Worm (Caenorhabditis elegans) whole organism, early embryonic: ENCODE measurements around the gene cacn-1.

Source experiments
- B0310.2 ChIP-seq: sonication (generic microtip); optimal IDR thresholded peaks from 2 replicates; lab custom pipeline; 2016; ENCODE audit warnings: mild to moderate bottlenecking, missing genetic modification characterization, missing compliant biosample characterization
- F13C5.2 ChIP-seq: sonication (generic microtip); optimal IDR thresholded peaks from 2 replicates; lab custom pipeline; 2017; ENCODE audit warnings: mild to moderate bottlenecking, missing genetic modification characterization, inconsistent platforms, missing compliant biosample characterization
- aly-1 ChIP-seq: sonication (generic microtip); optimal IDR thresholded peaks from 2 replicates; lab custom pipeline; 2016; ENCODE audit warnings: missing genetic modification characterization, missing compliant biosample characterization
- ama-1 ChIP-seq: fragments of 150-350 bp; optimal IDR thresholded peaks from 2 replicates; lab custom pipeline; 2014
- ceh-13 ChIP-seq: fragments of 200-800 bp; sonication (Bioruptor generic); optimal IDR thresholded peaks from 2 replicates; lab custom pipeline; 2018; ENCODE audit warnings: mild to moderate bottlenecking, missing genetic modification characterization, missing compliant biosample characterization
- ceh-36 ChIP-seq: sonication (generic microtip); optimal IDR thresholded peaks from 2 replicates; lab custom pipeline; 2016; ENCODE audit warnings: missing genetic modification characterization, inconsistent platforms, missing compliant biosample characterization
- ets-7 ChIP-seq: sonication (generic microtip); optimal IDR thresholded peaks from 2 replicates; lab custom pipeline; 2016; ENCODE audit warnings: missing genotype, missing genetic modification characterization, missing compliant biosample characterization
- flt-1 ChIP-seq: fragments of 200-800 bp; sonication (Bioruptor generic); IDR thresholded peaks from 2 replicates; pipeline ENCODE4 v1.3.6; 2022; ENCODE audit warnings: missing genetic modification characterization, missing compliant biosample characterization
- hmbx-1 ChIP-seq: sonication (generic microtip); optimal IDR thresholded peaks from 2 replicates; lab custom pipeline; 2016; ENCODE audit warnings: mild to moderate bottlenecking, missing genetic modification characterization, missing compliant biosample characterization
- hmg-4 ChIP-seq: fragments of 200-800 bp; sonication (Bioruptor generic); optimal IDR thresholded peaks from 2 replicates; lab custom pipeline; 2018; ENCODE audit warnings: mild to moderate bottlenecking, missing genetic modification characterization, missing compliant biosample characterization
- hnd-1 ChIP-seq: sonication (generic microtip); optimal IDR thresholded peaks from 2 replicates; lab custom pipeline; 2016; ENCODE audit warnings: missing genetic modification characterization, missing compliant biosample characterization
- pes-1 ChIP-seq: fragments of 200-800 bp; sonication (Bioruptor generic); IDR thresholded peaks from 2 replicates; pipeline ENCODE4 v1.3.6; 2022; ENCODE audit warnings: missing genetic modification reagents, missing genetic modification characterization, missing compliant biosample characterization
- scrt-1 ChIP-seq: fragments of 200-800 bp; sonication (Bioruptor generic); IDR thresholded peaks from 2 replicates; pipeline ENCODE4 v1.3.6; 2022; ENCODE audit warnings: missing genetic modification characterization, missing compliant biosample characterization
- sea-1 ChIP-seq: fragments of 200-800 bp; sonication (Bioruptor generic); conservative IDR thresholded peaks from 2 replicates; pipeline ENCODE4 v1.3.6; 2022; ENCODE audit warnings: missing genetic modification characterization, missing compliant biosample characterization
- tbx-11 ChIP-seq: fragments of 200-800 bp; sonication (Bioruptor generic); IDR thresholded peaks from 2 replicates; pipeline ENCODE4 v1.3.6; 2022; ENCODE audit warnings: missing genetic modification characterization, missing compliant biosample characterization
- tbx-37 ChIP-seq: fragments of 200-800 bp; sonication (Bioruptor generic); conservative IDR thresholded peaks from 2 replicates; pipeline ENCODE4 v1.3.6; 2022; ENCODE audit warnings: missing genetic modification reagents, missing genetic modification characterization, missing compliant biosample characterization
- tra-4 ChIP-seq: sonication (generic microtip); optimal IDR thresholded peaks from 2 replicates; lab custom pipeline; 2017; ENCODE audit warnings: missing genetic modification characterization, missing compliant biosample characterization

The cacn-1 gene

ce11 chrII:14109184-14109664 lies 32.7 kb downstream of the cacn-1 start, which contains the start of gene cpg-7:
cpg-7 (minus strand) TSS chrII:14109234.
- TF ChIP-seq hmg-4 (GFP tag; lab: Kevin White, UChicago) (no peak), sea-1 (GFP tag; lab: Robert Waterston, UW) (no peak), scrt-1 (GFP tag; lab: Robert Waterston, UW) (no peak), tra-4 (tag; lab: Kevin White, UChicago) (no peak), tbx-11 (no peak), ama-1 (lab: Kevin White, UChicago) (no peak), F13C5.2 (tag; lab: Kevin White, UChicago) (no peak), hnd-1 (tag; lab: Kevin White, UChicago) (no peak), ets-7 (tag; lab: Kevin White, UChicago) (no peak), pes-1 (no peak), hmbx-1 (tag; lab: Kevin White, UChicago) (no peak), aly-1 (tag; lab: Kevin White, UChicago) (no peak)

DNA sequence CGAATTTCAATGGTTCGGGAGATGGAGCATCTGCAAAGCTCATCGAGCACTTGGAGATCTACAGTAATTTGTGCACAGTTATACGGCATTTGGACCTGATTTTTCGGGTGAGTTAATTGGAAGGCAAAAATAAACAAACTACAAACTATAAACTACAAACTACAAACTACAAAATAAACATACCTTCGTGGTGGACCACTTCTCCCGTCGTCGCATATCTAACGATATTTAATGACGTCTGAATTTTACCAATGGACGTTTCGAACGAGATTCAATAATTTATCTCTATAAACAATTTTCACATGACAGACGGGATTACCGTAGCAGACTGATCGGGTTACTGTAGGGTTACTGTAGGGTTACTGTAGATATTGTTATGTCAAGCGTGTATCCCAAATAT lies 35.8 kb downstream of the cacn-1 start:
- TF ChIP-seq tbx-11 (no peak), sea-1 (GFP tag; lab: Robert Waterston, UW) (no peak), flt-1 (GFP tag; lab: Robert Waterston, UW) (no peak), aly-1 (tag; lab: Kevin White, UChicago) (no peak), hmbx-1 (tag; lab: Kevin White, UChicago) (no peak), pes-1 (no peak), scrt-1 (GFP tag; lab: Robert Waterston, UW) (no peak), hnd-1 (tag; lab: Kevin White, UChicago) (no peak), hmg-4 (GFP tag; lab: Kevin White, UChicago) (no peak), B0310.2 (no peak), ama-1 (lab: Kevin White, UChicago) (no peak), ceh-13 (GFP tag; lab: Kevin White, UChicago) (no peak)

DNA sequence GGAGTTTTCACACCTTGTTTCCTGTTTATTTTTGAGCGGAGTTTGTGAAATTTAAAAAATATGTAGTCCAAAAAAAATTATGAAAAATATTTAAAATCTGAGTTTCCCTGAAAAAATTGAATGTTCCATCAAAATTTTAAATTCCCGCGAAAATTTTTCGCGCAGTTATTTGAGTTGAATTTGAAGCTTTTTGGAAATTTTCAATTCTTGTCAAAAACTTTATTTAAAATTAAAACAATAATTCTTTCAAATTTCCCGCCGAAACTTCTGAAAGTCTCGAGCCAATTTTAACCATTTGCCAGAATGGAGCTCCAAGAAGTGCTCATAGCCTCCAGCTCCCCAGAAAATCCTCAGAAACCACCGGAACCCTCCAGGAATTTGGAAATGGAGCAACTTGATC lies 37.5 kb downstream of the cacn-1 start, which contains the start of gene gur-4:
gur-4 (plus strand) TSS at position 301 of the 400 bp plus-strand sequence.
- TF ChIP-seq hmg-4 (GFP tag; lab: Kevin White, UChicago) = no peak
- no peak for TF ChIP-seq B0310.2
- no peak for TF ChIP-seq flt-1 (GFP tag; lab: Robert Waterston, UW)
- TF ChIP-seq tbx-37 = no peak
- TF ChIP-seq hmbx-1 (tag; lab: Kevin White, UChicago) = no peak
- no peak for TF ChIP-seq ama-1 (lab: Kevin White, UChicago)
- TF ChIP-seq tbx-11 = no peak
- no peak for TF ChIP-seq pes-1
- no peak for TF ChIP-seq scrt-1 (GFP tag; lab: Robert Waterston, UW)
- TF ChIP-seq hnd-1 (tag; lab: Kevin White, UChicago) = no peak
- no peak for TF ChIP-seq sea-1 (GFP tag; lab: Robert Waterston, UW)
- no peak for TF ChIP-seq tra-4 (tag; lab: Kevin White, UChicago)
- no peak for TF ChIP-seq ets-7 (tag; lab: Kevin White, UChicago)

- TF ChIP-seq pes-1 (no peak), hnd-1 (tag; lab: Kevin White, UChicago) (no peak), tra-4 (tag; lab: Kevin White, UChicago) (no peak), tbx-37 (no peak), hmg-4 (GFP tag; lab: Kevin White, UChicago) (no peak), ceh-13 (GFP tag; lab: Kevin White, UChicago) (no peak), tbx-11 (no peak), sea-1 (GFP tag; lab: Robert Waterston, UW) (no peak), aly-1 (tag; lab: Kevin White, UChicago) (no peak), ets-7 (tag; lab: Kevin White, UChicago) (no peak), flt-1 (GFP tag; lab: Robert Waterston, UW) (no peak), B0310.2 (no peak), hmbx-1 (tag; lab: Kevin White, UChicago) (no peak), ceh-36 (tag; lab: Kevin White, UChicago) (no peak), scrt-1 (GFP tag; lab: Robert Waterston, UW) (no peak), ama-1 (lab: Kevin White, UChicago) (no peak), F13C5.2 (tag; lab: Kevin White, UChicago) (no peak)
Observed at ce11 chrII:14102112-14102511, 39.8 kb downstream of the cacn-1 start.

DNA sequence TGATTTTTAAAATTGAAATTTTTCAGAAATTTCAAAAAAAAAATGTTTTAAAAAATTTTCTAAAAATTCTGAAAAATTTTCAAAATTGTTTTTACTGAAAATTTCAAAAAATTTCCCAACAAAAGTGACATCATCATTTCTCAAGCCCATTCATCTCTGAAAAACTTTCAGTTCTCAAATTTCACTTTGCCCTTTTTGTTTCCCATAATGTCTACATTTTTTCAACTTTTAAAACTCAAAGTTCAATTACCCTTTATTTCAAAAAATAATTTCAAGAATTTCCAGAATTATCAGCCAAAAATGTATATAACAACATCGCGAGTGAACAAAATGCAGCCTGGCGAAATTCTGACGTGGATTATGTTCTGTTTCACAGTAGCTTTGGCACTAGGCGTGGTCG lies 41.0 kb downstream of the cacn-1 start, which contains the start of gene bkip-1:
bkip-1 (plus strand) TSS at position 301 of the 400 bp plus-strand sequence.
- no peak for TF ChIP-seq ets-7 (tag; lab: Kevin White, UChicago)
- no peak for TF ChIP-seq pes-1
- TF ChIP-seq hmg-4 (GFP tag; lab: Kevin White, UChicago) = no peak
- TF ChIP-seq aly-1 (tag; lab: Kevin White, UChicago) = no peak

ce11 chrII:14098348-14098747 lies 43.6 kb downstream of the cacn-1 start:
- TF ChIP-seq scrt-1 (GFP tag; lab: Robert Waterston, UW) (no peak), pes-1 (no peak), sea-1 (GFP tag; lab: Robert Waterston, UW) (no peak), hnd-1 (tag; lab: Kevin White, UChicago) (no peak), ama-1 (lab: Kevin White, UChicago) (no peak), hmbx-1 (tag; lab: Kevin White, UChicago) (no peak), ets-7 (tag; lab: Kevin White, UChicago) (no peak), flt-1 (GFP tag; lab: Robert Waterston, UW) (no peak), tbx-11 (no peak), aly-1 (tag; lab: Kevin White, UChicago) (no peak), tra-4 (tag; lab: Kevin White, UChicago) (no peak), ceh-13 (GFP tag; lab: Kevin White, UChicago) (no peak), F13C5.2 (tag; lab: Kevin White, UChicago) (no peak), B0310.2 (no peak), hmg-4 (GFP tag; lab: Kevin White, UChicago) (no peak), ceh-36 (tag; lab: Kevin White, UChicago) (no peak), tbx-37 (no peak)

DNA sequence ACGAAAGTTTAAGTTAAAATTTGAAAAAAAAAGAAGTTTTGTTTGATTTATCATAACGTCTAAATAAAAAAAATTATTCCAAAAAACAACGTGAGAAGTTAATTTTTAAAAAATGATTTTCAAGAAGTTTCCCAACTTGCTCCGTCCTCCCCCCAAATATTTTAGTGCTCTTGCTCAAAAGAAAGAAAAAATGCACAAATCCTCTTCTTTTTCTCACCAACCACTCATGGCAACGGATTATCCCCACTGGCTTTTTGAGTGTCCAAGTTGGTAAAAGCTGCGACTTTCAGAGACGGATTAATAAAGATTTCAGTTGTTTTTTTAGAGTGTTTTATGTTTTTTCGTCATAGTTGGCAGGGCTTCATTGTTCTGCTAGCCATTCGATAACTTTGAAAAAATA lies 44.4 kb downstream of the cacn-1 start, which contains the start of gene Y39G8C.2:
Y39G8C.2 (minus strand) TSS at position 101 of the 400 bp plus-strand sequence.
- TF ChIP-seq tbx-11 (no peak), tbx-37 (no peak), hmbx-1 (tag; lab: Kevin White, UChicago) (no peak), ceh-13 (GFP tag; lab: Kevin White, UChicago) (no peak), hmg-4 (GFP tag; lab: Kevin White, UChicago) (no peak), scrt-1 (GFP tag; lab: Robert Waterston, UW) (no peak), flt-1 (GFP tag; lab: Robert Waterston, UW) (no peak)
